Fruit fly (Drosophila melanogaster): ENCODE measurements around the gene CG13041.

- no peak for TF ChIP-seq cic (GFP tag; optimal IDR thresholded peaks at IDR 0.05)
- no peak for TF ChIP-seq CG7101 (tag; optimal IDR thresholded peaks at IDR 0.05)
- no peak for TF ChIP-seq tj (GFP tag; optimal IDR thresholded peaks at IDR 0.05)
- no peak for TF ChIP-seq Hr96 (GFP tag; optimal IDR thresholded peaks at IDR 0.05)
- no peak for TF ChIP-seq toe (GFP tag; optimal IDR thresholded peaks at IDR 0.05)
- no peak for TF ChIP-seq Crg-1 (GFP tag; optimal IDR thresholded peaks at IDR 0.05)
- TF ChIP-seq CG5204 (GFP tag; optimal IDR thresholded peaks at IDR 0.05) = no peak
- no peak for TF ChIP-seq CG11617 (GFP tag; optimal IDR thresholded peaks at IDR 0.05)
- no peak for TF ChIP-seq bab1 (GFP tag; optimal IDR thresholded peaks at IDR 0.05)
Observed at dm6 chr3L:16283821-16284220, 35.5 kb downstream of the CG13041 start, which contains the start of gene CG13048.
